Fruit fly (Drosophila melanogaster) ovary, adult (tissue): ENCODE data around the gene CG17139.

ENCODE experiments used
- CG17801 ChIP-seq: fragments of 200-800 bp; optimal IDR thresholded peaks from 2 replicates; lab custom pipeline; 2019; ENCODE audit warnings: missing biosample characterization, mild to moderate bottlenecking, missing genetic modification characterization, moderate library complexity; ENCODE audit not compliant: partially characterized antibody

CG17139 gene

DNA sequence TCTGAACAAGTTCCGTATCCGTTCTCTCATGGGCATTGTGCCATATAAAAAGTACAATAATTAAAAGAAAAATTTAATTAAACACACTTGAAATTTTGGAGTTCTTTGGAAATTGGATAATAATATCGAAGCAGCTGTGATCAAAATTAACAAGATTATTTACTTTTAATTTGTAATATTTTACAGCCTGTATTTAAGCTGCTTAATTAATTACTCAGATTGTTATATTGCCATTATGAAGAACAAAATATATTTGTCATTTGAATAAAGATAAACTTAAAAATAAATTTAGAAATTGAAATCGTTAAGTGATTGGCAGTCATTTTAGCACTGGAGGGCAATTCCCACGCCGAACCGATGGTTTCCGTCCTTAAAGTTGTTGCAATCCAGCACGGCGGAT is at the start of gene CG17139, which contains the start of gene CG17140:
Gene CG17139 (minus strand): TSS at position 101 of the 400 bp plus-strand sequence.
Gene CG17140 (minus strand): TSS at position 101 of the 400 bp plus-strand sequence.
- TF ChIP-seq CG17801 (GFP tag; lab: Kevin White, UChicago) = no peak

DNA sequence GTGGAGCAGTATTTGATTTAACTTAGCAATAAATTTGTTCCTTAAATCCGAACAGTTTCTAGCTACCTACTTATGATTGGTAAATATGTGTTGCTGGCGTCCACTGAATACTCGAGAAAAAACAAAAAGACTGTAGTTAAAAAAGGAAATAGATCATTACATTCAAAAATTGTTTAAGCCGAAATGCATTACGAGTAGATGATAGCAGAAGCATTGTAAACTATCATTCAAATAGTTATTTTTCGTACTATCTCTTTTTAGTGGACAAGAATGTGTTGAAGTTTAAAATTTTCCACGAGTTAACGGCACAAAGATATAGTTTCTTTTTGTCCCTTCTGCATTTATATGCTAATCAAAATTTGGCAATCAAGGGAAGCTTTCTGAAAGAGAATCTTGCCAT is 43.4 kb upstream of the CG17139 start, which contains the start of gene CG14071:
Gene CG14071 (minus strand): TSS at position 101 of the 400 bp plus-strand sequence.
- no peak for TF ChIP-seq CG17801 (GFP tag; lab: Kevin White, UChicago)

DNA sequence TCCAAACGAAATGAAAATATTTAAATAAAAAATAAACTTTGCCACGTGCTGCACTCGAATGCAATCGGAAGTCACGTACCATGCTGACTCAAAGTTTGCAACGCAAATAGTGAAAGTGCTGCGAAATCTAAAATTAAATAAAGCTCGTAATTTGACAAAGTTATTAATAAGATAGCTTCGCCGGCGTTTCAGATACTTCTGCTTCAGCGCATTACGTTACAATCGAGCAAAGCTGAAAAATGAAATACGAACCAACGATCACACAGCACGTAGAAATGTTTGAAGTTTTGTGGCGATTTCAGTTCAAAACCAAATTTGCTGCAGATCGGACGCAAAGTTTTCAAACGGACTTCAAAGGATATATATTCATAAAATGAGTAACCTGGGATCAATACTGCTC is 24.4 kb upstream of the CG17139 start, which contains the start of gene CG12517:
Gene CG12517 (plus strand): TSS at position 301 of the 400 bp plus-strand sequence.
- no peak for TF ChIP-seq CG17801 (GFP tag; lab: Kevin White, UChicago)

DNA sequence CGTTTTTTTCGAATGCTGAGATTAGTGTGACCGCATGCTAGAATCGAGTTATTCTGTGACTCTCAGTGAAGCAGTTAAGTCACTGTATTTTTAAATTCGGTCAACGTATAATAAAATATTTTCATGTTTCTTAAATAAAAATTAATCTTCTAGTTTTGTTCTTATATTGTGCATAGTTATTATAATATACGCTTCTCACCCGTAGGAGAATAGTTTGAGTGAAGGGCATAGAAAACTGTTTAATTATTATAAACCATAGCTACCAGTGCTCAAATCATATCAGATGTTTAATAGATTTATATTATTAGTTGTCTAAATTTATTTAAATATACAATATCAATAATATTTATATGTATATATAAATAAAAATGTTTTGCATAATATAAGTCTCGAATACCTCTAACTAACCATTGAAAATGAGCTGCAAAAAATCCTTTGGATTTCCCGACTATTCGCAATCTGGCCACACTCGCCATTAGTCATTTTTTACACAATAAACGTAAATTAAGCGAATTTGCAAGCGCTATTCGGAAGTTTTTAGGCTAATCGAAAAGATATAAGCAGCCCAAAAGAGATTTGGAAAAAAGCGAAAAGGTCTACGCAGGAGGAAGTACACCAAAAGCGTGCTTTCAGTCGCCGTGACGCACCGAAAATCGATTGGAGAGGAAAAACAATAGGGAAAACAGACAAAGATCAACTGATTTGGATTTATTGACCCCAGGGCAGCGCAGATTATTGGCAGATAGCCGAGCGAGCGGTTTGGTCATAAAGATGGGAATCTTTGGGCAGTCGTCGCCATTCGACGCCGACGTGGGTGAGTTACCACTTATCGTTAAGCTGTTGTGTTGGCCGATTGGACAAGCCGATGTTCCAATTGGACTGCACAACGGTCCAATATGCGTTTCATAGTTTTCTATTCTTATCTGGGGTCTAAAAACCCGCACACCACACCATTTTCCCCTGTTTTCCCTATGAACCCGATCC is 12.9 kb upstream of the CG17139 start, which contains the start of the genes aurB and Stam:
Gene aurB (minus strand): TSS at position 31 of the 984 bp plus-strand sequence.
Gene Stam (plus strand): TSS at position 473 of the 984 bp plus-strand sequence.
- peak; percentile 52 for TF ChIP-seq CG17801 (GFP tag; lab: Kevin White, UChicago)

DNA sequence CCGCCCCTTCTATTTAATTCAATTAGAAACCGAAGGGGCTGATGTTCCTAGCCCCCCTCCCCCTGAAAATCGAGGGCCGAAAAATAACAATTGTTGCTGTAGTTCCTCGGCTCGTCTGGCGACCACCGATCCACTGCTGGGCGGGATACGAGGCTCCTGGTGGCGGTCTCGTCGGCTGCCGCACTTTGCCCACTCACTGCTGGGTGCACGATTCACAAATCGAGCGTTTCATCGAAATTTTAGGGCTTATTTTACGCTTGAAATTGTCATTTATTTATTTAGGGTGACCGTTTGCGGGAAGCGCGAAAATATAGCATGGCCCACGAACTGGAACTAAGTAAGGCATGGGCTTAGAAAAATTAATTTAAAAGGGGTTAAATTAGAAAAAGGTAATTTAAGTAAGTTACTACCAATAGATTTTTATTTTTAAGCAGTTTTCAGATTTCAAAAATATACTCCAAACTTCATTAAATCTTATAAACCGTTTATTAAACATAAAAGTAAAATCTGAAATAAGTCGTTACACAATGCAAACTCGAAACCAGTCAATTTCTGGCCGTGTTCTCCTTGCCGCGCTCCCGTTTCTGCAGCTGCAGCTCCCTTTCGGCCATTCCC is 11.0 kb upstream of the CG17139 start, which contains the start of gene Dnz1:
Gene Dnz1 (minus strand): TSS at position 317 of the 615 bp plus-strand sequence.
- TF ChIP-seq CG17801 (GFP tag; lab: Kevin White, UChicago) = peak; percentile 16

DNA sequence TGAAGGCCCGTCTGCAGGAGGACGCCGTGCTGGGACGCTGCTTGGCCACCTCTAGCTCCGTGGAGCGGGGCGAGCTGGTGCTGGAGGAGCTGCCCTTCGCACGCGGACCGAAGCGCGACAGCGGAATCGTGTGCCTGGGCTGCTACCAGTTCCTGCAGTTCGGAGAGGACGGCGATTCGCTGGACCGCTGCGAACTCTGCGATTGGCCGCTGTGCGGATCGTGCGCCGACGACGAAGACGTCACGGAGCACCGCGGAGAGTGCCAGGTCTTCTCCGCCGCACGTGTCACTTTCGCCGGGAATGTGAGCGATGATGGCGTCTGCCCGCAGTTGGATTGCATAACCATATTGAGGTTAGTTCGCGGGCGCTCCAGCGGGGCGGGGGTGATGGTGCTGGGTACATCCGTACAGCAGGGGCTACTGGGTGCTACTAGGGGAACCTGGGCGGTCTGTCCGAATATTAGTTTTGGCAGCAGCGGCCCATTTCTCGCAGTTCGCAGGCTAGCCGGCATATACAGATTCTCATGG is 5.9 kb upstream of the CG17139 start:
- no peak for TF ChIP-seq CG17801 (GFP tag; lab: Kevin White, UChicago)

DNA sequence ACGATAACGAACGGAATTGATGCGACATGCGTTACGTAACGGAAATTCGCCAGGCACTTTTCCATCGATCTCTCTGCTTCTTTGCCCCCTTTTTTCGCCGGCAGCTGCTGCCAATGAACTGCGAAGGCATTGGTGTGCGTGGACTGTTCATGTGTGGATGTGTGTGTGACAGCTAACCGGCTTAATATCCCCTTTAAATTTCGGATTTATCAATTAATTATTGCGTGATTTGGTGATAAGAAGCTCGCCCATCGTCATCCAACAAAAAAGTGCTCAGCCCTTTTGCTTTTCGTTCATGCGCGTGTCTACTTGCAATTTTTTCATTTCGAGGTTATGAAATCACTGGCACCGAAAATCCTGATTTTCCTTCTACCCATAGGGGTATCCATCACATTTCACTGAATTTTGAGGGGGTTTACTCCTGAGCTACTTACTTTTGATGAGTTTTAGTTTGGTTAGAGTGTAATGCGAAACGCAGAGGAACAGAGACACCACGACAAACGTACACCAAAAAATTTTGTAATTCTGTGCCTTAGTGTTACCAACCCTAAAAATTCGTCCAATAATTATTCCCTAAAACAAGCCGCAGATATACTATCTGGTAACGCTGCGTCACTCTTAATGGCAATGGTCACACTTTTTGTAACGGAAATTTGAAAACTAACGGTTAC is 5.0 kb upstream of the CG17139 start, which contains the start of gene porin:
Gene porin (minus strand): TSS at position 529 of the 671 bp plus-strand sequence.
- peak; percentile 37 for TF ChIP-seq CG17801 (GFP tag; lab: Kevin White, UChicago)

DNA sequence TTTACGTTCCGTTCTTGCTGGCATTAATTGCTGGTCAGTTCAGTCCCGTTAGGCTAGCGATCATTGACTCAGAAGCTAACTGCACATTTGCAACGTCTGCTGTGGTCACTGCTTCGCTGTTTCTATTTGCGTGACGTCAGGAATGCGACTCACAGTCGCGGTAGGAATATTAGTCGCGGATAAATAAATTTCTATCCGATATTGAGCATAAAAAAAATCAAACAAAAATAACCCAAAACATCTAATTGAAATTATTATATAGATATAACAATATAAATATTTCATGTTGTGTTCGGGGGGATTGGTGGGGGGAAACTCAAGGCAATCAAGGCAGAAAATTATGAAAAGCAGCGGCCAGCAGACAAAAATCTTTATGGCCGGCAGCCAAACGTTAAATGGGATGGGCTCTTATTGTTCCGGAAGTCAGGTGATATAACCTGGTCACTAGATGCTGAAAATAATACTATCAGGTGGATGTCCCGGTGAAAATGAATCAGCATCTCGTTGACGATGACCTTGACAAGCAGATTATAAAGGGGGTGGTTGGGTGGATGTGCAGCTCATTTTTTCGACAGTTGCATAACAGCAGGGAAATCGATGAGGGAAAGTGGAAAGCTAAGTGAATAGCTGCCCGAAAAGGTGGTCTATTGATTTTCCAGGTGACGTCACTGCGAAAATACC is 4.2 kb upstream of the CG17139 start, which contains the start of gene SmydA-3:
Gene SmydA-3 (plus strand): TSS at position 631 of the 681 bp plus-strand sequence.
- peak; percentile 41 for TF ChIP-seq CG17801 (GFP tag; lab: Kevin White, UChicago)

DNA sequence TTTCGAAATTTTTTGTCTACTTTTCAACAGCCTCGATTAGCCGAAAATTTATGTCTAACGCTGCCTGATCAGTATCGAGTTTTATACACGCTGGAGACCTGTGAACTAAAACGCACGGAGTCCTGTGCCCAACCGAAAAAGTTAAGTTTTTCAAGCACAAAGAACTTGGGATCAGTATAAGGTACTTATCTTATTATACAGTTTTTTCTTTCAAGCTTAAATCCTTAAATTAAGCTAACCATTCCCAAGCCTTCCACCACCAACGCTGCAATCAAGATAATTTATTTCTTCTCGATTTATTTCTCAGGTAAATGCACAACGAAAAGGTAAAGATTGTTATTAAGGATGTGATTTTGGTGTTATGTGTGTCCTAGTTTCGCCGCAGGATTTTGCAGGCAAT is 1.5 kb upstream of the CG17139 start, which contains the start of gene Porin2:
Gene Porin2 (minus strand): TSS at position 101 of the 400 bp plus-strand sequence.
- no peak for TF ChIP-seq CG17801 (GFP tag; lab: Kevin White, UChicago)

DNA sequence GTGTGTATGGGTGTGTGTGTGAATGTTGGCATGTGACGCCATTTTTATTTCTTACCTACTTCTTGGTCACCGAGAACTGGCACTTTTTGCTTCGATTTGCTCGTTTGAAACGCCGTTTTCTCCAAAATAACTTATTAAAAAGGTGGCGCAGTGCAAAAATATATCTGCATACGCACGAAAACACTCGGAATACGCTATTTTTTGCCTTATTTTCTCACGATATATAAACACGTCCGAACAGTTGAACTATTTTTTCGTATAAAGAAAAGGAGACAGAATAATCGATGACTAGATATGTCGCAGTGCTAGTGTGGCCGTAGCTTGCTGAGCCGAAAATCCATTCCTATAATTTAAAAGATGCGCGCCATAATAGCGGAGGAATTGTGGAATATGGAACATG is 3.1 kb downstream of the CG17139 start, which contains the start of gene CG6700:
Gene CG6700 (minus strand): TSS at position 272 of the 400 bp plus-strand sequence.
- peak; percentile 54 for TF ChIP-seq CG17801 (GFP tag; lab: Kevin White, UChicago)

DNA sequence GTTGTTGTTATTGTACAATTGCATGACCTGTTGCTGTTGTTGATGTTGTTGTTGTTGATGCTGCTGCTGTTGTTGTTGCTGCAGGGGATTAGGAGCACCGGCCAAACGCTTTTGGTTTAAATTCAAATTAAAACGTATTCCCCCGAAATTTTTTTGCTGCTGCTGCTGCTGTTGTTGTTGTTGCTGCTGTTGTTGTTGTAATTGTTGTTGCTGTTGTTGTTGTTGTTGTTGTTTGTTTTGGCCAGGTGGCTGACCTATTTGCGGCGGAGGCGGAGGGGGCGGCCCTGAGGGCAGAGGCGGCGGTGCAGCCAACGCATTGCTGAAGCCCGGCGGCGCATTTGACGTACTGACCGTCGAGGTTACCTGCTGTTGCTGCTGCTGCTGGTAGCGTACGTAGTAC is 3.8 kb downstream of the CG17139 start:
- TF ChIP-seq CG17801 (GFP tag; lab: Kevin White, UChicago) = no peak

DNA sequence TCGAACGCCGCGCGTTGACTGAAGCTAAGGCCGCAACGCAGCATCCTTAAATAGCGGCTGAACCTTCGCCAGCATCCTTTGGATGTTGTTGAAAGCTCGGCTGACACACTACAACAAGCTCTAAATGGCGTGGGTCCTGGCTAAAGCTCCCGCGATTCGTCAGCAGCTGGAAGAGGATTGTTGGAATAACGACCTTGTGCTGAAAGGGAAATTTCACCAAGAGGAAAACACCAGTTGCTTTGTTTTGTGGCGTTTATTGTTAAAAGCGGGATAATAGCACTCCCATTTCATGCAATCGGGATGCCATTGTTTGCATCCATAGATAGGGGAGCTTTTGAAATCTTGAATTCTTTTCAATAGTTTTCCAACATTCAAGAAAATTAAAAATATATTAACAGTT is 8.0 kb downstream of the CG17139 start, which contains the start of gene Nos:
Gene Nos (minus strand): TSS at position 21 of the 400 bp plus-strand sequence.
- no peak for TF ChIP-seq CG17801 (GFP tag; lab: Kevin White, UChicago)

DNA sequence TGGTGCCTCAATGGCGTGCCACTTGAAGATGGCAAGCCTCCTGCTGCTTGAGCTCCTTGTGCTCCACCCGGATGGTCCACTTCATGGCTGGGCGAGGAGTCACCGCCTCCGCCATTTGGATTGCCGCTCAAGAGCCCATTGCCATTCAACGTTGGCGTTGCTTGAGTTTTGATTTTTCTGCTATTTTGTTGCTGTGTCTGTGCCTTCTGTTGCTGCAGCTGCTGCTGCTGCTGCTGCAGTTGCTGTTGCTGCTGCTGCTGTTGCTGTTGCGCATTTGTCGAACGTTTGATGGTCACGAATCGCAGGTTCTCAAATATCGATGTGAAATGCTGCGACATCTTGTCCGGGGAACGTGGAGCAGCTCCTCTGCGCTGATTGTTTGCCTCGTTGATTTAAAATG is 13.9 kb downstream of the CG17139 start:
- TF ChIP-seq CG17801 (GFP tag; lab: Kevin White, UChicago) = no peak
